Worm (Caenorhabditis elegans) whole organism, L1 larva: ENCODE results near the gene tkr-3.

Source experiments
- snpc-4 ChIP-seq: fragments of 150-350 bp; optimal IDR thresholded peaks from 2 replicates; lab custom pipeline; 2014; ENCODE audit warnings: missing biosample characterization, missing genetic modification characterization
- zip-4 ChIP-seq: fragments of 200-800 bp; sonication (Bioruptor generic); optimal IDR thresholded peaks from 2 replicates; lab custom pipeline; 2018; ENCODE audit warnings: mild to moderate bottlenecking, missing genetic modification characterization, moderate library complexity, missing compliant biosample characterization

- TF ChIP-seq zip-4 (GFP tag; lab: Kevin White, UChicago), result no peak
- TF ChIP-seq snpc-4, result no peak
These were observed 12.9 kb upstream of the tkr-3 start for ce11 chrIV:5134798-5135197.
